Worm (Caenorhabditis elegans) whole organism, young adult: ENCODE results near the gene srh-73.

Experiments
- B0336.3 ChIP-seq: fragments of 200-800 bp; sonication (Bioruptor generic); IDR thresholded peaks from 2 replicates; pipeline ENCODE4 v1.3.6; 2022; ENCODE audit warnings: missing genetic modification characterization, missing compliant biosample characterization
- D2030.7 ChIP-seq: fragments of 200-800 bp; sonication (Bioruptor generic); IDR thresholded peaks from 2 replicates; pipeline ENCODE4 v1.3.6; 2022; ENCODE audit warnings: missing genetic modification reagents, missing genetic modification characterization, missing compliant biosample characterization
- F33H1.4 ChIP-seq: fragments of 200-800 bp; sonication (Bioruptor generic); IDR thresholded peaks from 2 replicates; pipeline ENCODE4 v1.3.6; 2022; ENCODE audit warnings: missing genetic modification reagents, missing genetic modification characterization, missing compliant biosample characterization
- F37B4.10 ChIP-seq: fragments of 200-800 bp; sonication (Bioruptor generic); IDR thresholded peaks from 2 replicates; pipeline ENCODE4 v1.3.6; 2022; ENCODE audit warnings: missing genetic modification characterization, missing compliant biosample characterization
- F52B5.7 ChIP-seq: sonication (generic microtip); optimal IDR thresholded peaks from 2 replicates; lab custom pipeline; 2016; ENCODE audit warnings: mild to moderate bottlenecking, missing genetic modification characterization, missing compliant biosample characterization
- Y53G8AR.9 ChIP-seq: fragments of 200-800 bp; sonication (Bioruptor generic); conservative IDR thresholded peaks from 2 replicates; pipeline ENCODE4 v1.3.6; 2022; ENCODE audit warnings: missing genetic modification reagents, missing genetic modification characterization, missing compliant biosample characterization
- Y95B8A.8 ChIP-seq: fragments of 200-800 bp; sonication (Bioruptor generic); IDR thresholded peaks from 2 replicates; pipeline ENCODE4 v1.3.6; 2022; ENCODE audit warnings: missing genetic modification reagents, missing genetic modification characterization, missing compliant biosample characterization
- ZK185.1 ChIP-seq: sonication (generic microtip); optimal IDR thresholded peaks from 2 replicates; lab custom pipeline; 2016; ENCODE audit warnings: mild to moderate bottlenecking, missing genetic modification characterization, missing compliant biosample characterization; ENCODE audit not compliant: poor library complexity, severe bottlenecking
- attf-5 ChIP-seq: fragments of 200-800 bp; sonication (Bioruptor generic); optimal IDR thresholded peaks from 2 replicates; lab custom pipeline; 2018; ENCODE audit warnings: mild to moderate bottlenecking, missing genetic modification characterization, missing compliant biosample characterization
- bed-1 ChIP-seq: fragments of 200-800 bp; sonication (Bioruptor generic); IDR thresholded peaks from 2 replicates; pipeline ENCODE4 v1.3.6; 2022; ENCODE audit warnings: missing genetic modification reagents, missing genetic modification characterization, missing compliant biosample characterization
- ceh-100 ChIP-seq: fragments of 200-800 bp; sonication (Bioruptor generic); IDR thresholded peaks from 2 replicates; pipeline ENCODE4 v1.3.6; 2022; ENCODE audit warnings: missing genetic modification reagents, missing genetic modification characterization, missing compliant biosample characterization
- ceh-27 ChIP-seq: fragments of 200-800 bp; sonication (Bioruptor generic); optimal IDR thresholded peaks from 2 replicates; lab custom pipeline; 2018; ENCODE audit warnings: mild to moderate bottlenecking, missing genetic modification characterization, moderate library complexity, missing compliant biosample characterization
- dox-1 ChIP-seq: fragments of 200-800 bp; sonication (Bioruptor generic); IDR thresholded peaks from 2 replicates; pipeline ENCODE4 v1.3.6; 2022; ENCODE audit warnings: missing genetic modification reagents, missing genetic modification characterization, missing compliant biosample characterization
- dpl-1 ChIP-seq: fragments of 150-350 bp; optimal IDR thresholded peaks from 2 replicates; lab custom pipeline; 2014; ENCODE audit warnings: missing biosample characterization, missing genetic modification reagents, missing genetic modification characterization
- egl-18 ChIP-seq: fragments of 200-800 bp; sonication (Bioruptor generic); IDR thresholded peaks from 2 replicates; pipeline ENCODE4 v1.3.6; 2022; ENCODE audit warnings: missing genetic modification reagents, missing genetic modification characterization, missing compliant biosample characterization
- egl-44 ChIP-seq: fragments of 200-800 bp; sonication (Bioruptor generic); IDR thresholded peaks from 2 replicates; pipeline ENCODE4 v1.3.6; 2022; ENCODE audit warnings: missing genetic modification reagents, missing genetic modification characterization, missing compliant biosample characterization
- egrh-3 ChIP-seq: fragments of 200-800 bp; sonication (Bioruptor generic); IDR thresholded peaks from 2 replicates; pipeline ENCODE4 v1.3.6; 2022; ENCODE audit warnings: missing genetic modification reagents, missing genetic modification characterization, missing compliant biosample characterization
- ekl-4 ChIP-seq: fragments of 200-800 bp; sonication (Bioruptor generic); IDR thresholded peaks from 2 replicates; pipeline ENCODE4 v1.3.6; 2022; ENCODE audit warnings: missing genetic modification reagents, missing genetic modification characterization, missing compliant biosample characterization
- gei-17 ChIP-seq: fragments of 200-800 bp; sonication (Bioruptor generic); optimal IDR thresholded peaks from 2 replicates; lab custom pipeline; 2018; ENCODE audit warnings: mild to moderate bottlenecking, missing genetic modification characterization, missing compliant biosample characterization
- him-1 ChIP-seq: sonication (generic microtip); optimal IDR thresholded peaks from 2 replicates; lab custom pipeline; 2016; ENCODE audit warnings: missing genotype, missing genetic modification reagents, missing genetic modification characterization, missing compliant biosample characterization
- hlh-12 ChIP-seq: sonication (generic microtip); optimal IDR thresholded peaks from 2 replicates; lab custom pipeline; 2016; ENCODE audit warnings: missing genetic modification characterization, missing compliant biosample characterization
- hmg-20 ChIP-seq: fragments of 200-800 bp; sonication (Bioruptor generic); IDR thresholded peaks from 2 replicates; pipeline ENCODE4 v1.3.6; 2022; ENCODE audit warnings: missing genetic modification reagents, missing genetic modification characterization, missing compliant biosample characterization
- hsf-1 ChIP-seq: fragments of 200-800 bp; sonication (Bioruptor generic); IDR thresholded peaks from 2 replicates; pipeline ENCODE4 v1.3.6; 2022; ENCODE audit warnings: missing genetic modification reagents, missing genetic modification characterization, missing compliant biosample characterization
- let-526 ChIP-seq: fragments of 200-800 bp; sonication (Bioruptor generic); IDR thresholded peaks from 2 replicates; pipeline ENCODE4 v1.3.6; 2022; ENCODE audit warnings: missing genetic modification reagents, missing genetic modification characterization, missing compliant biosample characterization
- lin-40 ChIP-seq: sonication (generic microtip); optimal IDR thresholded peaks from 2 replicates; lab custom pipeline; 2016; ENCODE audit warnings: missing genetic modification characterization, mild to moderate bottlenecking, missing compliant biosample characterization, missing genotype, missing genetic modification reagents
- madf-10 ChIP-seq: sonication (generic microtip); optimal IDR thresholded peaks from 2 replicates; lab custom pipeline; 2016; ENCODE audit warnings: mild to moderate bottlenecking, missing genetic modification characterization, missing compliant biosample characterization
- madf-3 ChIP-seq: fragments of 200-800 bp; sonication (Bioruptor generic); IDR thresholded peaks from 2 replicates; pipeline ENCODE4 v1.3.6; 2022; ENCODE audit warnings: missing genetic modification reagents, missing genetic modification characterization, missing compliant biosample characterization
- nfya-1 ChIP-seq: sonication (generic microtip); optimal IDR thresholded peaks from 2 replicates; lab custom pipeline; 2017; ENCODE audit warnings: antibody characterized with exemption, missing compliant biosample characterization, missing genetic modification characterization, borderline replicate concordance; ENCODE audit not compliant: insufficient read depth
- nfya-2 ChIP-seq: fragments of 200-800 bp; sonication (Bioruptor generic); IDR thresholded peaks from 2 replicates; pipeline ENCODE4 v1.3.6; 2022; ENCODE audit warnings: missing genetic modification reagents, missing genetic modification characterization, missing compliant biosample characterization
- pha-4 ChIP-seq: fragments of 150-350 bp; sonication (generic microtip); optimal IDR thresholded peaks from 2 replicates; lab custom pipeline; 2014; ENCODE audit warnings: missing biosample characterization, missing genetic modification reagents, missing genetic modification characterization
- rpc-1 ChIP-seq, 2 experiments: fragments of 150-350 bp in 1 of 2; sonication (generic microtip) in 1 of 2; optimal IDR thresholded peaks; 2 replicates each; lab custom pipeline; 2014 to 2018; ENCODE audit warnings: missing biosample characterization in 1 of 2, missing genetic modification characterization in 1 of 2, missing genetic modification reagents in 1 of 2, missing genotype in 1 of 2
- sdz-38 ChIP-seq: sonication (generic microtip); optimal IDR thresholded peaks from 2 replicates; lab custom pipeline; 2016; ENCODE audit warnings: missing genotype, missing genetic modification characterization, missing compliant biosample characterization
- snpc-1.3 ChIP-seq: sonication (generic microtip); optimal IDR thresholded peaks from 2 replicates; lab custom pipeline; 2017; ENCODE audit warnings: missing genetic modification characterization, mild to moderate bottlenecking, missing compliant biosample characterization, antibody characterized with exemption, moderate library complexity, missing genotype, missing genetic modification reagents; ENCODE audit not compliant: insufficient read depth
- tbp1 ChIP-seq: fragments of 200-800 bp; sonication (Bioruptor generic); optimal IDR thresholded peaks from 2 replicates; lab custom pipeline; 2018; ENCODE audit warnings: mild to moderate bottlenecking, missing genetic modification characterization, missing compliant biosample characterization
- unc-62 ChIP-seq: fragments of 150-350 bp; optimal IDR thresholded peaks from 2 replicates; lab custom pipeline; 2014; ENCODE audit warnings: missing biosample characterization, missing genetic modification reagents, missing genetic modification characterization
- xnd-1 ChIP-seq: sonication (generic microtip); optimal IDR thresholded peaks from 2 replicates; lab custom pipeline; 2016; ENCODE audit warnings: missing genotype, missing genetic modification reagents, missing genetic modification characterization, missing compliant biosample characterization
- zfh-2 ChIP-seq: fragments of 200-800 bp; sonication (Bioruptor generic); conservative IDR thresholded peaks from 2 replicates; pipeline ENCODE4 v1.3.6; 2022; ENCODE audit warnings: missing genetic modification reagents, missing genetic modification characterization, missing compliant biosample characterization

Gene srh-73

DNA sequence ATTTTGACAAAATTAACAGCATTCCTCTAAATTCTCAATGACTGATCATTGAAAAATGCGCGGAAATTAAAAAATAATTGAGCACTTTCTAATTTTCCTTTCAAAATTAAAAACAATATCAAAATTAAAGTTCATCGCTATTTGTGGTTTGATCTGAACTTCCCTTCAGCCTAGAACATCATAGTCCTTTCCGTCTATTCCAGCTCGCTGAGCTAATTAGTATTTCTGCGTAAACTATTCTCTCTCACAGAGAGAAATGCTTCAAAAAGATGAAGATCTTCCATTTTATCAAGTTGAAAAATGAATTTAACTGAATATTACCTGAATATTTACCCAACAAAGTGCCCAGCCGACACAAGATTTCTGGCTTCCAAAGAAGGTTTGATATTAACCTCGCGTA, 4.9 kb upstream of the srh-73 start, which contains the start of gene srh-68:
TSS of gene srh-68 (plus strand) at position 301 of the 400 bp plus-strand sequence.
- TF ChIP-seq let-526 (no peak), zfh-2 (GFP tag; lab: Robert Waterston, UW) (no peak)

DNA sequence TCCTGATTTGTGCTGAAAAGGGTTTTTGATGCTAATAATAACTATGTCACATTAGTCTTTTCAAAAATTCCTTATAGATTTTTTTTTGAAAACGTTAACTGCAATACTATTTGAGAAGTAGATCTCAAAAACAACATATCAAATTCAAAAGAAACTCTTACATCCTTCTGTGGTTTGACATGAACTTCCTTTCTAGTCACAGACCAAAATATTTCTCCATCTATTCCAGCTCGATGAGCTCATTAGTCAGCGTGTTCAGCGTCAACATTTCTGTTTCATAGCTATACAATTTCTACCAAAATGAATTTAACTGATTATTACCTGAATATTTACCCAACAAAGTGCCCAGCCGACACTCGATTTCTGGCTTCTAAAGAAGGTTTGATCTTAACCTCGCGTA, 3.3 kb upstream of the srh-73 start, which contains the start of gene srh-67:
TSS of gene srh-67 (plus strand) at position 301 of the 400 bp plus-strand sequence.
- TF ChIP-seq egl-18: no peak
- TF ChIP-seq lin-40 (tag; lab: Kevin White, UChicago): no peak
- TF ChIP-seq nfya-2 (GFP tag; lab: Robert Waterston, UW): no peak
- no peak for TF ChIP-seq hsf-1
- TF ChIP-seq snpc-1.3 (tag; lab: Kevin White, UChicago): no peak
- TF ChIP-seq tbp1 (GFP tag; lab: Kevin White, UChicago): no peak
- no peak for TF ChIP-seq pha-4
- no peak for TF ChIP-seq Y53G8AR.9 (GFP tag; lab: Robert Waterston, UW)
- TF ChIP-seq egrh-3 (GFP tag; lab: Robert Waterston, UW): no peak
- TF ChIP-seq him-1 (tag; lab: Kevin White, UChicago): no peak
- TF ChIP-seq dox-1 (GFP tag; lab: Robert Waterston, UW): no peak
- TF ChIP-seq madf-10 (tag; lab: Kevin White, UChicago): no peak
- no peak for TF ChIP-seq F37B4.10
- no peak for TF ChIP-seq B0336.3 (GFP tag; lab: Robert Waterston, UW)
- TF ChIP-seq rpc-1 (optimal IDR thresholded peaks at IDR 0.05; lab: Kevin White, UChicago): no peak
- TF ChIP-seq rpc-1 (tag; optimal IDR thresholded peaks at IDR 0.05; lab: Kevin White, UChicago): no peak
- TF ChIP-seq ekl-4 (GFP tag; lab: Robert Waterston, UW): no peak
- no peak for TF ChIP-seq attf-5 (GFP tag; lab: Kevin White, UChicago)

DNA sequence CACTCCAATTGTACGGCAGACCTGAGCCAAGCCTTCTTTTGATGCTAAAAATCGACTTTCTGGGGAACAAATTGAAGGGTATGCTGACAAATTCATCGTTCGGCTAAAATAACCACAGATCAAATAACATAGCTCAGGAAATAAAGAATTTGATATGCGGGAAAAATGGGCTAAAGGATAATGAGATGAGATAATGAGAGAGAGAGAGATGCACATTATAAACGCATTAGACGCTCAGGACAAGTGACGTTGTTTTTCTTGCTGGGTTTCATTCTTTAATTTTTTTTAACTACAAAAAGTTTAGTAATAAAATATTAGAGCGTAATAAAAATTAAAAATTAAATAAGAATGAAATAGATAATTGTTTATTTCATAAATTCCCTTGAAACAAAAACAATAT, 2.7 kb downstream of the srh-73 start, which contains the start of gene srh-69:
TSS of gene srh-69 (minus strand) at position 101 of the 400 bp plus-strand sequence.
- TF ChIP-seq ceh-100 (GFP tag; lab: Robert Waterston, UW) (no peak), madf-3 (GFP tag; lab: Robert Waterston, UW) (no peak), F52B5.7 (tag; lab: Kevin White, UChicago) (no peak), bed-1 (no peak), egl-44 (no peak), D2030.7 (GFP tag; lab: Robert Waterston, UW) (no peak), ZK185.1 (tag; lab: Kevin White, UChicago) (no peak), hmg-20 (no peak), let-526 (no peak), Y53G8AR.9 (GFP tag; lab: Robert Waterston, UW) (no peak), snpc-1.3 (tag; lab: Kevin White, UChicago) (no peak), sdz-38 (tag; lab: Kevin White, UChicago) (no peak)
- TF ChIP-seq, all 124 proteins: peak for 0

DNA sequence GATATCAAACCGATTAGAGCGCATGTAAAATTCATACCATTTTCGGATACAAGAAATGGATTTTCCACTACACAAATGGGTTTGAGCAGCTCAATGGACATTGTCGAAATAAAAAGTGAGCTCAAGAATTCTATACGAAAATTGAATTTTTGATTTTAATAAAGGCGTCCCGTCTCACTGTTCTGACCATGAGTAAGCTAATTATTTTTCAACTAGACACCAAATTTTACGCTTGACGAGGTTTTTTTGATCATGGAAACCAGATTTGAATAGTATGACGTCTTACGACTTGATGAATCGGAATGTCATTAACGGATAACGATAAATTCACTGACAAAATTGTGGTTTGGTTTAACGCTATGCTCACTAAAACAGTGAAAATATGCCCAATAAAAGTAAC, 4.3 kb downstream of the srh-73 start, which contains the start of gene srh-61:
TSS of gene srh-61 (minus strand) at position 101 of the 400 bp plus-strand sequence.
- TF ChIP-seq xnd-1 (tag; lab: Kevin White, UChicago) (no peak), unc-62 (GFP tag; lab: Kevin White, UChicago) (no peak), ceh-27 (GFP tag; lab: Kevin White, UChicago) (no peak), sdz-38 (tag; lab: Kevin White, UChicago) (no peak), Y95B8A.8 (GFP tag; lab: Robert Waterston, UW) (no peak), nfya-1 (tag; lab: Kevin White, UChicago) (no peak), F33H1.4 (GFP tag; lab: Robert Waterston, UW) (no peak), dpl-1 (GFP tag; lab: Kevin White, UChicago) (no peak), gei-17 (GFP tag; lab: Kevin White, UChicago) (no peak), hlh-12 (tag; lab: Kevin White, UChicago) (no peak)
